Worm (Caenorhabditis elegans): ENCODE measurements around the gene nhr-189.

Gene nhr-189

ce11 chrV:3841462-3841861, 18.6 kb downstream of the nhr-189 start:
- TF ChIP-seq ztf-11 (tag; optimal IDR thresholded peaks at IDR 0.05): no peak
- TF ChIP-seq hlh-1 (tag; optimal IDR thresholded peaks at IDR 0.05): no peak
- TF ChIP-seq drap-1 (GFP tag; optimal IDR thresholded peaks at IDR 0.05): no peak
- TF ChIP-seq nhr-2 (tag; optimal IDR thresholded peaks at IDR 0.05): no peak
- TF ChIP-seq lin-13 (tag; optimal IDR thresholded peaks at IDR 0.05): no peak
- TF ChIP-seq unc-39 (tag; optimal IDR thresholded peaks at IDR 0.05): no peak
- no peak for TF ChIP-seq flh-1 (GFP tag; optimal IDR thresholded peaks at IDR 0.05)
- TF ChIP-seq lsy-2 (tag; optimal IDR thresholded peaks at IDR 0.05): no peak
- no peak for TF ChIP-seq ces-1 (GFP tag; optimal IDR thresholded peaks at IDR 0.05)
- no peak for TF ChIP-seq zip-8 (tag; optimal IDR thresholded peaks at IDR 0.05)
- no peak for TF ChIP-seq nhr-237 (tag; optimal IDR thresholded peaks at IDR 0.05)
- no peak for TF ChIP-seq M03D4.4 (tag; optimal IDR thresholded peaks at IDR 0.05)
- no peak for TF ChIP-seq blmp-1 (tag; optimal IDR thresholded peaks at IDR 0.05)
- TF ChIP-seq tbx-8 (GFP tag; optimal IDR thresholded peaks at IDR 0.05): no peak
- no peak for TF ChIP-seq elt-1 (tag; optimal IDR thresholded peaks at IDR 0.05; ENCODE audit: borderline replicate concordance, insufficient read depth)
- TF ChIP-seq ceh-39 (tag; optimal IDR thresholded peaks at IDR 0.05): no peak
- no peak for TF ChIP-seq mls-2 (tag; optimal IDR thresholded peaks at IDR 0.05)
- no peak for TF ChIP-seq mep-1 (tag; optimal IDR thresholded peaks at IDR 0.05)

ce11 chrV:3832661-3833060, 27.4 kb downstream of the nhr-189 start:
- TF ChIP-seq unc-62 (GFP tag; optimal IDR thresholded peaks at IDR 0.05) (no peak), ces-1 (GFP tag; optimal IDR thresholded peaks at IDR 0.05) (no peak), tbx-8 (GFP tag; optimal IDR thresholded peaks at IDR 0.05) (no peak), ztf-11 (tag; optimal IDR thresholded peaks at IDR 0.05) (no peak)

ce11 chrV:3832103-3832502, 27.9 kb downstream of the nhr-189 start:
- TF ChIP-seq M03D4.4 (tag; optimal IDR thresholded peaks at IDR 0.05) (no peak), ceh-83 (GFP tag; optimal IDR thresholded peaks at IDR 0.05) (no peak), unc-62 (GFP tag; optimal IDR thresholded peaks at IDR 0.05) (no peak), nhr-28 (tag; optimal IDR thresholded peaks at IDR 0.05) (no peak), drap-1 (GFP tag; optimal IDR thresholded peaks at IDR 0.05) (no peak), bed-3 (GFP tag; optimal IDR thresholded peaks at IDR 0.05) (no peak)

- TF ChIP-seq ham-2 (GFP tag; optimal IDR thresholded peaks at IDR 0.05) (no peak), nhr-76 (tag; optimal IDR thresholded peaks at IDR 0.05) (no peak), sptf-1 (tag; optimal IDR thresholded peaks at IDR 0.05) (no peak), elt-3 (tag; optimal IDR thresholded peaks at IDR 0.05) (no peak), unc-39 (tag; optimal IDR thresholded peaks at IDR 0.05) (no peak), flh-1 (GFP tag; optimal IDR thresholded peaks at IDR 0.05) (no peak), cnd-1 (tag; optimal IDR thresholded peaks at IDR 0.05) (no peak), ceh-39 (tag; optimal IDR thresholded peaks at IDR 0.05) (no peak)
Measured at ce11 chrV:3831616-3832015, 28.4 kb downstream of the nhr-189 start, which contains the start of gene H10D18.5. TSS of gene H10D18.5 (minus strand) at chrV:3831716.

- TF ChIP-seq nhr-28 (tag; optimal IDR thresholded peaks at IDR 0.05) (no peak), ztf-11 (tag; optimal IDR thresholded peaks at IDR 0.05) (no peak), nhr-76 (tag; optimal IDR thresholded peaks at IDR 0.05) (no peak)
Measured at ce11 chrV:3825190-3825589, 34.9 kb downstream of the nhr-189 start.

ce11 chrV:3820875-3821274, 39.2 kb downstream of the nhr-189 start:
- TF ChIP-seq ceh-83 (GFP tag; optimal IDR thresholded peaks at IDR 0.05) (no peak), nhr-237 (tag; optimal IDR thresholded peaks at IDR 0.05) (no peak), lin-32 (GFP tag; optimal IDR thresholded peaks at IDR 0.05) (no peak), nhr-28 (tag; optimal IDR thresholded peaks at IDR 0.05) (no peak), unc-39 (tag; optimal IDR thresholded peaks at IDR 0.05) (no peak), zip-8 (tag; optimal IDR thresholded peaks at IDR 0.05) (no peak), cnd-1 (tag; optimal IDR thresholded peaks at IDR 0.05) (no peak), hlh-1 (tag; optimal IDR thresholded peaks at IDR 0.05) (no peak), unc-120 (tag; optimal IDR thresholded peaks at IDR 0.05; ENCODE audit: poor library complexity, severe bottlenecking) (no peak), bed-3 (GFP tag; optimal IDR thresholded peaks at IDR 0.05) (no peak), nhr-12 (tag; optimal IDR thresholded peaks at IDR 0.05) (no peak), drap-1 (GFP tag; optimal IDR thresholded peaks at IDR 0.05) (no peak), unc-62 (GFP tag; optimal IDR thresholded peaks at IDR 0.05) (no peak), mab-5 (tag; optimal IDR thresholded peaks at IDR 0.05) (no peak), ceh-43 (GFP tag; optimal IDR thresholded peaks at IDR 0.05) (no peak), sptf-1 (tag; optimal IDR thresholded peaks at IDR 0.05) (no peak)

All from whole organism, mixed stage, embryonic.